Worm (Caenorhabditis elegans) whole organism, L2 larva: ENCODE data around the gene cisd-1.

Experiments
- aly-2 ChIP-seq: fragments of 150-350 bp; optimal IDR thresholded peaks from 2 replicates; lab custom pipeline; 2014; ENCODE audit warnings: missing biosample characterization, missing genetic modification characterization
- ceh-82 ChIP-seq: fragments of 150-350 bp; optimal IDR thresholded peaks from 2 replicates; lab custom pipeline; 2014; ENCODE audit warnings: missing biosample characterization, missing genetic modification characterization
- lin-39 ChIP-seq: fragments of 150-350 bp; optimal IDR thresholded peaks from 2 replicates; lab custom pipeline; 2014; ENCODE audit warnings: missing biosample characterization, missing genetic modification reagents, missing genetic modification characterization
- mdl-1 ChIP-seq, 2 experiments: fragments of 150-350 bp in 1 of 2; sonication (generic microtip) in 1 of 2; optimal IDR thresholded peaks; 2 replicates each; lab custom pipeline; 2017; ENCODE audit warnings: missing biosample characterization in 2 of 2, missing genetic modification characterization in 2 of 2
- nhr-237 ChIP-seq: fragments of 150-350 bp; optimal IDR thresholded peaks from 2 replicates; lab custom pipeline; 2014; ENCODE audit warnings: missing biosample characterization, missing genetic modification characterization
- skn-1 ChIP-seq: sonication (generic microtip); optimal IDR thresholded peaks from 2 replicates; lab custom pipeline; 2017; ENCODE audit warnings: missing biosample characterization, missing genetic modification characterization
- unc-62 ChIP-seq: fragments of 150-350 bp; optimal IDR thresholded peaks from 2 replicates; lab custom pipeline; 2014; ENCODE audit warnings: missing biosample characterization, missing genetic modification reagents, missing genetic modification characterization

- TF ChIP-seq mdl-1 (tag; optimal IDR thresholded peaks at IDR 0.05; lab: Kevin White, UChicago): no peak
- TF ChIP-seq aly-2 (tag; lab: Kevin White, UChicago): no peak
- TF ChIP-seq ceh-82 (tag; lab: Kevin White, UChicago): no peak
- TF ChIP-seq unc-62: no peak
- TF ChIP-seq nhr-237 (tag; lab: Kevin White, UChicago): no peak
- TF ChIP-seq lin-39 (tag; lab: Kevin White, UChicago): no peak
- TF ChIP-seq skn-1 (tag; lab: Kevin White, UChicago): no peak
Measured at ce11 chrII:11463899-11464298, 5.5 kb downstream of the cisd-1 start.
